Worm (Caenorhabditis elegans): ENCODE measurements around the gene C37H5.5.

Gene C37H5.5

DNA sequence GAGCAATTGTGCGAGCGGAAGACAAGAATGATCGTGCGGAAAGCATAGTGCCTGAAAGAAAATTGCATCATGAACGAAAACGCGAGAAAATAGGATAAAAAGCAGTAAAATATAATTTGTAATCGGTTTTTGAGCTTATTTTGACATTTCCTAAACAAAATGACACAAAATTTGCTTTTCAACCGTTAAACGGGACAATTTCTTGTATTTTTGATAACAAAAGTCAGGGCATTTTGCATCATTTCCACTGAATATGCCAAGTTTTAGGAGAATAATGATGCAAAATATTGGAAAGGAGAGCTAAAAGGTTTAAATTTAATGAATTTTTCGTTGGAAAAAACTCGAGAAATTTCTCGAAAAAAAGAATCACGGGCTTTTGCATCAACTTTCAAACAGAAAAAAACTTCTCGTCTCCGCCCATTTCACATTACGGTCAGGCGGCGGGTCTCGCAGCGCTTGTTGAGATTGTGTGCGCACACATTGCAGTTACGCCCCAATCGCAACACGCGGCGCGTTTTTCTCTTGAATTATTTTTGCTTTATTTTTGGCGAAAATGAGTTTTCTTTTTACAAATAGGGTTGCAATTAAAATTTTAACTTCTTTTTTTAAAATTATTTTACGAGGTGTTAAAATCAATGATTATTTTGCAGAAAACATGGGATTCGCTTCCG lies at the start of gene C37H5.5, which contains the start of gene hsp-6:
Gene C37H5.5, plus strand, starts transcription at position 651 of the 671 bp plus-strand sequence.
Gene hsp-6, minus strand, starts transcription at position 51 of the 671 bp plus-strand sequence.
- TF ChIP-seq unc-62 (GFP tag; optimal IDR thresholded peaks at IDR 0.05) = no peak

DNA sequence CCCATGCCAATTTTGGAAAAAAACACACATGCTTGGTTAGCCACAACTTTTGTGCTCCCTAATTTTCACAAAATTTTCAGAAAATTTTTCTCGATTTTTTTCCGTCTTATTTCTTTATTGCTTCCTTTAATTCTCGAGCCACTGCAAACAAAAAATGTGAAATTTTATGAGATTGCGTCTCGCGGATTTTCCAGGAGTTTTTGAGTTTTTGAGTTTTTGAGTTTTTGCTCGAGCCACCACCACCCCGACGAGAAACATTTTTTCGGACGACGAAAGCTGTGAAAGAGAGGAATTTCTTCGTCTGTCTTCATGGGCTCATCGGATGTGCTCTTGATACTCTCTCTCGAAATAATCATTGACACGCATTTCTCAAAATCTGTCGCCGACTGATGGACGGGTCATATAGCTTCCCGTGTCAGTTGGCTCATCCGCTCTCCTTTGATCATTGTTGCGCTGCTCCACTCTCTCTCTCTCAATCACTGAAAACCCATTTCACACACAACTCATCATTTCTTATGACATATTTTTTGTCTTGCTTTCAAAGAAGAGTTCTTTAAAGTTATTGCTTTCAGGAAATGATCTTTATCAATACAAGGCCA lies 49.7 kb upstream of the C37H5.5 start, which contains the start of gene C18G1.1:
Gene C18G1.1, plus strand, starts transcription at position 573 of the 599 bp plus-strand sequence.
- no peak for TF ChIP-seq unc-62 (GFP tag; optimal IDR thresholded peaks at IDR 0.05)

- no peak for TF ChIP-seq unc-62 (GFP tag; optimal IDR thresholded peaks at IDR 0.05)
These were observed 43.8 kb upstream of the C37H5.5 start, which contains the start of gene Y60C6A.1 for ce11 chrV:4783313-4783712. Y60C6A.1 (plus strand) TSS chrV:4783613.

DNA sequence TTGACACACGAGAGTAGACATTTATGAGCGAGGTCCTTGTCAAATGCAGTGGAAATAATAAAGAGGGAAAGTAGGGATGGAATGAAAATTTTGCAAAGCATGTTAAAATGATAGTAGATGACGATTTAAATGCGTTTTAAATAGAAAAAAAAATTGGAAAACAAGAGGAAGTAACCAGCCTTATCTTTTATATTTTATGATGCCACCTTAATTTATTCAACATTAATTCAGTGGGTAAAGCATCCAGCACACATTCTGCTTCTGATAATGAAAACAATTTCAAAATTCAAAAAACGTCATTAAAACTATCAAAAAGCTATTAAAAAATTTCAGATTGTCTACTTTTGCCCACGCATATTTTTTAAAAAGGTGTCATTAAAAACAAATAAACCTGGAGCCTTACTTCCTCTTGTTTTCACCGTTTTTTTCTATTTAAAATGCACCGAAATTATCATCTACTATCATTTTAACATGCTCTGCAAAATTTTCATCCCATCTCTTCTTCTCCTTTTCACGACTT lies 41.8 kb upstream of the C37H5.5 start, which contains the start of the genes Y60C6A.2 and Y60C6A.3:
Gene Y60C6A.2, minus strand, starts transcription at position 101 of the 520 bp plus-strand sequence.
Gene Y60C6A.3, plus strand, starts transcription at position 470 of the 520 bp plus-strand sequence.
- TF ChIP-seq unc-62 (GFP tag; optimal IDR thresholded peaks at IDR 0.05) = no peak

DNA sequence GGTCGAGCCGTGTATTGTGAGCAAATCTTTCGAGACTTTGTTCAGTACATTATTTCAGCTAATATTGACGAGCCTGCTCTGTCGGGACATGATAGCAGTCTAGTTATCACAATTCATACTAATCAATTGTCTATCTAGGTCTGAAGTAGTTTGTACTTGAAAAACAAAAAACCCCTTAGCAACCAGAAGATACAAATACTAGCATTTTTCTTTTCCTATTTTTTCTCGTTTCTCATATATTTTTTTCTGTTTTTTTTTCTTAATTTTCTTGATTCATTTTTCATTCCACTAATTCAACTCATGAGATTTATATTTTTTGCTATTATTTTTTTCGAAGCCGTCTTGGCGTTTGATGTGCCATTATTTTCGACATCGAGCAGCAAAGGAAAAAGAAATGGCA lies 40.0 kb upstream of the C37H5.5 start, which contains the start of gene R02F11.9:
Gene R02F11.9, plus strand, starts transcription at position 301 of the 400 bp plus-strand sequence.
- TF ChIP-seq unc-62 (GFP tag; optimal IDR thresholded peaks at IDR 0.05) = no peak

- TF ChIP-seq unc-62 (GFP tag; optimal IDR thresholded peaks at IDR 0.05) = no peak
These were observed 39.3 kb upstream of the C37H5.5 start for ce11 chrV:4787836-4788235.

- no peak for TF ChIP-seq unc-62 (GFP tag; optimal IDR thresholded peaks at IDR 0.05)
These were observed 38.3 kb upstream of the C37H5.5 start, which contains the start of gene R02F11.10 for ce11 chrV:4788823-4789222. R02F11.10 (plus strand) TSS chrV:4789123.

DNA sequence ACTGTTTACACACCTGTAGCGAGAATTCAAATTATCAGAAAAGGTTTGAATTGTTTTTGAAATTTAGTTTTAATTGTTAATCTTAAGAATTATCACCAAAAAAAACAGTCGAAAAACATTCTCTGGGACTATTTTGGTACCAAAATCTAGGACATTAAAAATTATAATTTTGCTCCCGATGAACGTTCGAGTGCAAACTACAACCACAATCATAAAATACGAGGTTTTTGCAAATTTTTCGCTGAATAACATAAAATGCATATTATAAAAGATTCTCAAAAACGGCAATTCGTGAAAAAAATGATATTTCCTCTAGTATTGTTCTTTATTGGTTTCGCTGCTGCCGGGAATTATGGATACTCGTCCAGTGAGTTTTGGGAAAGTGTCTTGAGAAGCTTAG lies 36.8 kb upstream of the C37H5.5 start, which contains the start of gene R02F11.12:
Gene R02F11.12, plus strand, starts transcription at position 301 of the 400 bp plus-strand sequence.
- TF ChIP-seq unc-62 (GFP tag; optimal IDR thresholded peaks at IDR 0.05) = no peak

ce11 chrV:4791569-4791968 lies 35.6 kb upstream of the C37H5.5 start, which contains the start of gene R02F11.11:
R02F11.11 (plus strand) TSS chrV:4791869.
- no peak for TF ChIP-seq unc-62 (GFP tag; optimal IDR thresholded peaks at IDR 0.05)

ce11 chrV:4794308-4794707 lies 32.9 kb upstream of the C37H5.5 start, which contains the start of gene R02F11.2:
R02F11.2 (plus strand) TSS chrV:4794599.
- TF ChIP-seq unc-62 (GFP tag; optimal IDR thresholded peaks at IDR 0.05) = no peak

DNA sequence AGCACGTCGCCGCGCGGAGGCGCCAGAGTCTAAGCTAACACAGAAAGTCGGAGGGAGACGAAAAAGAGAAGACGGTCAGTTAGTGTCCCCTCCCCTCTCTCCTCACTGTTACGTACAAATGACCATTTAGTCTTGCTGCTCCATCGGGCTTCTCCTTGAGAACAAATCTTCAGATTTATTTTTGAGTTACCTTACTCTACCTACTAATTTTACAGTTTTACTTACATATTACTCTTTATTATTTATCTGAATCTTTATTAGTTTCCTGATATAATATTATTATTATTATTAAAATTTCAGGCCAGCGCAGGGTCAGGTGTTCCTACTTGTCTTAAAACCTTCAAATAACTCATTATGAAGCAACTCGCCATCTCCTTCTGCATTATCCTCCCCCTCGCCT lies 26.4 kb upstream of the C37H5.5 start, which contains the start of gene R02F11.1:
Gene R02F11.1, plus strand, starts transcription at position 301 of the 400 bp plus-strand sequence.
- TF ChIP-seq unc-62 (GFP tag; optimal IDR thresholded peaks at IDR 0.05) = no peak

DNA sequence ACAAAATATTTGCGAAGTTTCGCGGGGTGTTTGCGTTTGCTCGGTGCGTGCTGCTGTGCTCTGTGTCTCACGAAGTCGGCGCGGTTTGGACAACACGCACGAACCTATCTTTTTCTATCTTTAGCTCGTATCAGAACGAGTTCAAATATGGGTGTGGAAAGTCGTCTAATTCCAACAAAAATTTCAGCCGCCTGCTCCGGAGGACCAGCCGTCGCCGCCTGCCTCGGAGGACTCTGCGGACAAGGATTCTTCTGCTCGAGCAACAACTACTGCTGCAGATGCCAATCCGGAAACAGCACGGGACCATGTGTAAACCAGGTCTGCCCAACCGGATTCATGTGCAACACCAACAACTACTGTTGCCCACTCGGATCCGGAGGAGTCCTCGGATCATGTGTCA lies 25.2 kb upstream of the C37H5.5 start:
- no peak for TF ChIP-seq unc-62 (GFP tag; optimal IDR thresholded peaks at IDR 0.05)

DNA sequence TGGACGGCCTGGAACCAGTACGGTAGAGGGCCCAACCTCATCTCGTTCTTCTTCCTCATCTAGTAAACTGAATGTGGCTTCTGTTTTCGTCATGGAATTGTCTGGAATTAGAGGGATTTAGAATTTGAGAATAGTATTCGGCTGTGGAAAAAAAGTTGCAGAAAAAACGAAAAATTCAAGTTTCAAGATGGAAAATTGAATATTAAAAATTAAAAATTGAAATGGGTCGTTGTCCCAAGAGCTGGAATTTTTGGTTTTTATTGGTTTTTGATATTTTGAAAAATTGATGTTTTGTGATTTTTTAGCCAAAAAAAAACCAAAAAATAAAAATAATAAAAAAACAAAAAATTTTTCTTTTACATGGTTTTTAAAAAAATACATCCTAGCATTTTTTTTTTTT lies 21.3 kb upstream of the C37H5.5 start, which contains the start of gene R02F11.3:
Gene R02F11.3, minus strand, starts transcription at position 101 of the 400 bp plus-strand sequence.
- no peak for TF ChIP-seq unc-62 (GFP tag; optimal IDR thresholded peaks at IDR 0.05)

DNA sequence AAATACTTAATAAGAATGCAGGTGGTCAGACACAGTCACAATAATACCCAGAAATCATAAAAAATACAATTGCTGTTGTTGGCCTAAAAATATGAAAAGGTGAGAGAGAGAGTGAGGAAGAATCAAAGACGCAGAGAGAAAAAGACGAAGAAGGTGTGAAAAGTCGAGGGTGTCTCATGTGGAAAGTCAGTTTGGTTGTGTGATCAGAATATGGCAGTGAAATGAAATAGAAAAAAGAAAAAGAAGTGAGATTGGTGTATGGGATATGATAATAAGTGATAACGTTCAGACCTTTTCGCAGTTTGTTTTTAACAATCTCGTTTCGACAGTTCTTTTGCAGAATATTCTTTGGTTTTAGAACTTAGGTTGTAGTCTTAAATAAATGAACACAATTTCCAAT lies 20.3 kb upstream of the C37H5.5 start:
- no peak for TF ChIP-seq unc-62 (GFP tag; optimal IDR thresholded peaks at IDR 0.05)

- TF ChIP-seq unc-62 (GFP tag; optimal IDR thresholded peaks at IDR 0.05) = no peak
These were observed 16.5 kb upstream of the C37H5.5 start for ce11 chrV:4810653-4811052.

ce11 chrV:4813825-4814224 lies 13.3 kb upstream of the C37H5.5 start:
- no peak for TF ChIP-seq unc-62 (GFP tag; optimal IDR thresholded peaks at IDR 0.05)
